Worm (Caenorhabditis elegans) whole organism, young adult: ENCODE results near the gene T05G5.4.

Experiments used
- B0261.1 ChIP-seq: sonication (generic microtip); optimal IDR thresholded peaks from 2 replicates; lab custom pipeline; 2016; ENCODE audit warnings: mild to moderate bottlenecking, missing genetic modification characterization, moderate library complexity, missing compliant biosample characterization
- C06A6.2 ChIP-seq: fragments of 200-800 bp; sonication (Bioruptor generic); conservative IDR thresholded peaks from 2 replicates; pipeline ENCODE4 v1.3.6; 2022; ENCODE audit warnings: missing genetic modification characterization, missing compliant biosample characterization
- C17E4.6 ChIP-seq: fragments of 200-800 bp; sonication (Bioruptor generic); IDR thresholded peaks from 2 replicates; pipeline ENCODE4 v1.3.6; 2022; ENCODE audit warnings: missing genetic modification reagents, missing genetic modification characterization, missing compliant biosample characterization
- F33H1.4 ChIP-seq: fragments of 200-800 bp; sonication (Bioruptor generic); IDR thresholded peaks from 2 replicates; pipeline ENCODE4 v1.3.6; 2022; ENCODE audit warnings: missing genetic modification reagents, missing genetic modification characterization, missing compliant biosample characterization
- F37B4.10 ChIP-seq: fragments of 200-800 bp; sonication (Bioruptor generic); IDR thresholded peaks from 2 replicates; pipeline ENCODE4 v1.3.6; 2022; ENCODE audit warnings: missing genetic modification characterization, missing compliant biosample characterization
- F49E8.2 ChIP-seq: sonication (generic microtip); optimal IDR thresholded peaks from 3 replicates; lab custom pipeline; 2017; ENCODE audit warnings: missing genetic modification characterization, mild to moderate bottlenecking, missing compliant biosample characterization, antibody characterized with exemption, moderate library complexity; ENCODE audit not compliant: insufficient read depth
- K12H6.12 ChIP-seq: fragments of 200-800 bp; sonication (Bioruptor generic); optimal IDR thresholded peaks from 2 replicates; lab custom pipeline; 2018; ENCODE audit warnings: mild to moderate bottlenecking, missing genetic modification characterization, missing compliant biosample characterization
- T26A5.8 ChIP-seq: sonication (generic microtip); optimal IDR thresholded peaks from 2 replicates; lab custom pipeline; 2016; ENCODE audit warnings: missing genetic modification characterization, missing compliant biosample characterization
- Y56A3A.18 ChIP-seq: fragments of 200-800 bp; sonication (Bioruptor generic); IDR thresholded peaks from 2 replicates; pipeline ENCODE4 v1.3.6; 2022; ENCODE audit warnings: missing genetic modification reagents, missing genetic modification characterization, missing compliant biosample characterization
- aptf-3 ChIP-seq: fragments of 200-800 bp; sonication (Bioruptor generic); IDR thresholded peaks from 2 replicates; pipeline ENCODE4 v1.3.6; 2022; ENCODE audit warnings: missing genetic modification characterization, missing compliant biosample characterization
- bed-1 ChIP-seq: fragments of 200-800 bp; sonication (Bioruptor generic); IDR thresholded peaks from 2 replicates; pipeline ENCODE4 v1.3.6; 2022; ENCODE audit warnings: missing genetic modification reagents, missing genetic modification characterization, missing compliant biosample characterization
- ceh-91 ChIP-seq: fragments of 200-800 bp; sonication (Bioruptor generic); IDR thresholded peaks from 2 replicates; pipeline ENCODE4 v1.3.6; 2022; ENCODE audit warnings: missing genetic modification reagents, missing genetic modification characterization, missing compliant biosample characterization
- dpff-1 ChIP-seq: sonication (generic microtip); optimal IDR thresholded peaks from 2 replicates; lab custom pipeline; 2017; ENCODE audit warnings: mild to moderate bottlenecking, missing genetic modification characterization, missing compliant biosample characterization
- egl-18 ChIP-seq: fragments of 200-800 bp; sonication (Bioruptor generic); IDR thresholded peaks from 2 replicates; pipeline ENCODE4 v1.3.6; 2022; ENCODE audit warnings: missing genetic modification reagents, missing genetic modification characterization, missing compliant biosample characterization
- egl-44 ChIP-seq: fragments of 200-800 bp; sonication (Bioruptor generic); IDR thresholded peaks from 2 replicates; pipeline ENCODE4 v1.3.6; 2022; ENCODE audit warnings: missing genetic modification reagents, missing genetic modification characterization, missing compliant biosample characterization
- gei-17 ChIP-seq: fragments of 200-800 bp; sonication (Bioruptor generic); optimal IDR thresholded peaks from 2 replicates; lab custom pipeline; 2018; ENCODE audit warnings: mild to moderate bottlenecking, missing genetic modification characterization, missing compliant biosample characterization
- him-1 ChIP-seq: sonication (generic microtip); optimal IDR thresholded peaks from 2 replicates; lab custom pipeline; 2016; ENCODE audit warnings: missing genotype, missing genetic modification reagents, missing genetic modification characterization, missing compliant biosample characterization
- let-526 ChIP-seq: fragments of 200-800 bp; sonication (Bioruptor generic); IDR thresholded peaks from 2 replicates; pipeline ENCODE4 v1.3.6; 2022; ENCODE audit warnings: missing genetic modification reagents, missing genetic modification characterization, missing compliant biosample characterization
- let-607 ChIP-seq, 2 experiments: fragments of 200-800 bp in 1 of 2; sonication (Bioruptor generic) in 1 of 2; sonication (generic microtip) in 1 of 2; optimal IDR thresholded peaks; 2 replicates each; lab custom pipeline; 2016 to 2018; ENCODE audit warnings: mild to moderate bottlenecking in 2 of 2, missing compliant biosample characterization in 2 of 2, missing genetic modification characterization in 2 of 2, moderate library complexity in 2 of 2, missing genotype in 1 of 2
- lin-35 ChIP-seq, 3 experiments: fragments of 150-350 bp in 2 of 3; sonication (generic microtip) in 1 of 3; optimal IDR thresholded peaks; 2 replicates each; lab custom pipeline; 2014 to 2018; ENCODE audit warnings: missing biosample characterization in 3 of 3, missing genetic modification characterization in 3 of 3, missing genetic modification reagents in 3 of 3
- lin-54 ChIP-seq: fragments of 200-800 bp; sonication (Bioruptor generic); optimal IDR thresholded peaks from 2 replicates; lab custom pipeline; 2018; ENCODE audit warnings: mild to moderate bottlenecking, missing genetic modification characterization, missing compliant biosample characterization
- lsy-27 ChIP-seq: sonication (generic microtip); optimal IDR thresholded peaks from 2 replicates; lab custom pipeline; 2017; ENCODE audit warnings: missing genetic modification characterization, mild to moderate bottlenecking, missing compliant biosample characterization, antibody characterized with exemption, missing genotype, borderline replicate concordance; ENCODE audit not compliant: insufficient read depth
- mcd-1 ChIP-seq: fragments of 200-800 bp; sonication (Bioruptor generic); IDR thresholded peaks from 2 replicates; pipeline ENCODE4 v1.3.6; 2022; ENCODE audit warnings: missing genetic modification reagents, missing genetic modification characterization, missing compliant biosample characterization
- mes-4 ChIP-seq: sonication (generic microtip); optimal IDR thresholded peaks from 2 replicates; lab custom pipeline; 2016; ENCODE audit warnings: missing genotype, missing genetic modification characterization, missing compliant biosample characterization
- nhr-80 ChIP-seq: sonication (generic microtip); optimal IDR thresholded peaks from 2 replicates; lab custom pipeline; 2016; ENCODE audit warnings: missing genetic modification characterization, missing compliant biosample characterization
- repo-1 ChIP-seq: sonication (generic microtip); optimal IDR thresholded peaks from 2 replicates; lab custom pipeline; 2017; ENCODE audit warnings: mild to moderate bottlenecking, missing genetic modification characterization, missing compliant biosample characterization
- sdz-38 ChIP-seq: sonication (generic microtip); optimal IDR thresholded peaks from 2 replicates; lab custom pipeline; 2016; ENCODE audit warnings: missing genotype, missing genetic modification characterization, missing compliant biosample characterization
- sea-2 ChIP-seq: fragments of 200-800 bp; sonication (Bioruptor generic); IDR thresholded peaks from 2 replicates; pipeline ENCODE4 v1.3.6; 2022; ENCODE audit warnings: missing genetic modification characterization, missing compliant biosample characterization
- snpc-4 ChIP-seq, 5 experiments: fragments of 150-350 bp in 1 of 5; sonication (generic microtip) in 4 of 5; optimal IDR thresholded peaks; 2 replicates each; lab custom pipeline; 2014 to 2018; ENCODE audit warnings: missing genetic modification characterization in 5 of 5, missing biosample characterization in 3 of 5, antibody characterized with exemption in 2 of 5, mild to moderate bottlenecking in 2 of 5, missing compliant biosample characterization in 2 of 5, missing genotype in 2 of 5, moderate library complexity in 2 of 5, missing genetic modification reagents in 1 of 5
- tbp1 ChIP-seq: fragments of 200-800 bp; sonication (Bioruptor generic); optimal IDR thresholded peaks from 2 replicates; lab custom pipeline; 2018; ENCODE audit warnings: mild to moderate bottlenecking, missing genetic modification characterization, missing compliant biosample characterization
- ztf-25 ChIP-seq: fragments of 200-800 bp; sonication (Bioruptor generic); IDR thresholded peaks from 2 replicates; pipeline ENCODE4 v1.3.6; 2022; ENCODE audit warnings: missing genetic modification reagents, missing genetic modification characterization, missing compliant biosample characterization
- ztf-28 ChIP-seq: fragments of 200-800 bp; sonication (Bioruptor generic); IDR thresholded peaks from 2 replicates; pipeline ENCODE4 v1.3.6; 2022; ENCODE audit warnings: missing genetic modification reagents, missing genetic modification characterization, missing compliant biosample characterization
- ztf-3 ChIP-seq: fragments of 200-800 bp; sonication (Bioruptor generic); optimal IDR thresholded peaks from 2 replicates; lab custom pipeline; 2018; ENCODE audit warnings: mild to moderate bottlenecking, missing genetic modification characterization, missing compliant biosample characterization

The T05G5.4 gene

ce11 chrIII:9783133-9783590 lies 34.4 kb downstream of the T05G5.4 start (continued):
- TF ChIP-seq lsy-27 (tag; lab: Kevin White, UChicago) (no peak), ztf-3 (GFP tag; lab: Kevin White, UChicago) (peak; percentile 57), aptf-3 (GFP tag; lab: Robert Waterston, UW) (no peak), F33H1.4 (GFP tag; lab: Robert Waterston, UW) (no peak), ceh-91 (GFP tag; lab: Robert Waterston, UW) (no peak), F37B4.10 (GFP tag; lab: Robert Waterston, UW) (no peak), him-1 (no peak), F49E8.2 (peak; percentile 24), Y56A3A.18 (GFP tag; lab: Robert Waterston, UW) (peak; percentile 54; the same call in 1 of the 2 replicates), T26A5.8 (tag; lab: Kevin White, UChicago) (no peak), egl-18 (GFP tag; lab: Robert Waterston, UW) (no peak), mcd-1 (GFP tag; lab: Robert Waterston, UW) (no peak), lin-35 (GFP tag; optimal IDR thresholded peaks at IDR 0.05; lab: Kevin White, UChicago) (peak in 1 of 3 experiments; percentile 57), repo-1 (peak; percentile 81), gei-17 (peak; percentile 3), let-526 (GFP tag; lab: Robert Waterston, UW) (no peak), snpc-4 (GFP tag; optimal IDR thresholded peaks at IDR 0.05; lab: Kevin White, UChicago) (no peak), snpc-4 (tag; optimal IDR thresholded peaks at IDR 0.05; lab: Kevin White, UChicago) (peak in 1 of 4 experiments; percentile 2), tbp1 (peak; percentile 4), ztf-28 (no peak), sdz-38 (no peak), bed-1 (GFP tag; lab: Robert Waterston, UW) (0 out of 2 replicates have a peak, but pooled peaks have one; percentile 14)

ce11 chrIII:9786776-9787175 lies 38.0 kb downstream of the T05G5.4 start:
- peak; percentile 97 to 98 for TF ChIP-seq let-607 (tag; optimal IDR thresholded peaks at IDR 0.05; lab: Kevin White, UChicago)
- peak; percentile 93 for TF ChIP-seq nhr-80 (tag; lab: Kevin White, UChicago)
- no peak for TF ChIP-seq mes-4
- no peak for TF ChIP-seq F37B4.10 (GFP tag; lab: Robert Waterston, UW)
- TF ChIP-seq C06A6.2 (GFP tag; lab: Robert Waterston, UW): no peak
- TF ChIP-seq dpff-1 (tag; lab: Kevin White, UChicago): no peak
- no peak for TF ChIP-seq lin-54 (GFP tag; lab: Kevin White, UChicago)

- TF ChIP-seq sea-2 (no peak), B0261.1 (tag; lab: Kevin White, UChicago) (no peak), egl-44 (GFP tag; lab: Robert Waterston, UW) (no peak)
These were observed 40.3 kb downstream of the T05G5.4 start for ce11 chrIII:9789083-9789482.

- TF ChIP-seq ztf-25 (GFP tag; lab: Robert Waterston, UW) (no peak), C17E4.6 (GFP tag; lab: Robert Waterston, UW) (no peak), ztf-28 (no peak), K12H6.12 (tag; lab: Kevin White, UChicago) (no peak), tbp1 (no peak)
- TF ChIP-seq, all 124 proteins: peak for 0
These were observed 40.9 kb downstream of the T05G5.4 start, which contains the start of gene R10E11.5 for ce11 chrIII:9789607-9790073. R10E11.5 (minus strand) TSS chrIII:9789657.
